Fruit fly (Drosophila melanogaster): ENCODE data around the gene mus81.

Gene mus81

DNA sequence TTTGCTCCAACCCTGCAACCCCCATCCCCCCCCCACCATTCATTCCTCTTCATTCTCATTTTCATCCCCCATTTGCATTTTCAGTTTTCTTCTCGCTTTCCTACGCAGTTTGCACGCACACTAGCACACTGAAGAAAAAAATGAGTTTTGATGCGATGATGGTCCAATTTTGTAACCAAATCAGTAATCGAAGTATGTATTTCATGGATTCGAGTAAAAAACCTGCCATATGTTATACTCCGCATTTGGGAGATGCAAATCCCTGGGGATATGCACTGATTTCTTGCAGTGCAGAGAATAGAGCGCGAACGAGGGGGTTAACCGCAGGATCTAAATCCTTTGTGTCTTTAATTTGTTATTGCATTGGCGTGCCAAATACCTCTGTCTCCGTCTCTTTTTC, 15.0 kb downstream of the mus81 start (continued):
- TF ChIP-seq Ravus (GFP tag; IDR thresholded peaks at IDR 0.05) = no peak; the same call in 1 of the 2 replicates
- peak; percentile 69 for TF ChIP-seq Antp (GFP tag; optimal IDR thresholded peaks at IDR 0.05)
- TF ChIP-seq Awh (GFP tag; IDR thresholded peaks at IDR 0.05) = no peak
- TF ChIP-seq CG17912 (GFP tag; optimal IDR thresholded peaks at IDR 0.05) = no peak

DNA sequence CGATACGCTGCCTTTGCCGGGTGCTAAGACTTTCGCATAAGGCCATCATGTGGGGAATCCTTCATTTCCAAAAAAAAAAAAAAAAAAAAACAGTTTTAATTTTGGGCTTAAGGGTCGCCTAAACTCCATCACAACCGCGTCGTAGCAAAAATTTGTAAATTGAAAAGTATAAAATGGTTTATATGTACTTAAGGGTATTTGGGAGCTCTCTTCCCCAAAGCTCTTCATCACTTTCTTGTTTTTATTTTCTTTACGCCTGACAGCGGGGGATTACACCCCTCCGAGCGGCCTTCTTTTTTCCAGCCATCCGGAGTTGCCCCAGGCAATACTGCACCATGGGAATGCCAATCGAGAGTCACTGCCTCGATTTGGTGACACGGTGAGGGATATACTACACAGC, 23.1 kb downstream of the mus81 start:
- TF ChIP-seq NFAT (GFP tag; IDR thresholded peaks at IDR 0.05) = no peak
- TF ChIP-seq chif (GFP tag; optimal IDR thresholded peaks at IDR 0.05) = no peak
- TF ChIP-seq az2 (GFP tag; optimal IDR thresholded peaks at IDR 0.05) = no peak
- no peak for TF ChIP-seq Vsx1 (GFP tag; optimal IDR thresholded peaks at IDR 0.05)
- no peak for TF ChIP-seq CG30431 (GFP tag; optimal IDR thresholded peaks at IDR 0.05)
- TF ChIP-seq insv (GFP tag; optimal IDR thresholded peaks at IDR 0.05) = no peak
- no peak for TF ChIP-seq CG8478 (optimal IDR thresholded peaks at IDR 0.05)
- peak; percentile 32 for TF ChIP-seq CG18599 (GFP tag; optimal IDR thresholded peaks at IDR 0.05)
- TF ChIP-seq CG33557 (GFP tag; optimal IDR thresholded peaks at IDR 0.05) = no peak
- TF ChIP-seq CG3163 (GFP tag; optimal IDR thresholded peaks at IDR 0.05) = no peak
- TF ChIP-seq tll (GFP tag; optimal IDR thresholded peaks at IDR 0.05) = no peak
- TF ChIP-seq kah (GFP tag; optimal IDR thresholded peaks at IDR 0.05) = no peak
- no peak for TF ChIP-seq bbx (GFP tag; IDR thresholded peaks at IDR 0.05; ENCODE audit: partially characterized antibody)
- no peak for TF ChIP-seq pho (GFP tag; optimal IDR thresholded peaks at IDR 0.05)
- no peak for TF ChIP-seq CG2199 (GFP tag; IDR thresholded peaks at IDR 0.05)
- no peak for TF ChIP-seq CG8944 (GFP tag; optimal IDR thresholded peaks at IDR 0.05)
- no peak for TF ChIP-seq gem (tag; optimal IDR thresholded peaks at IDR 0.05)
- no peak for TF ChIP-seq CoRest (tag; optimal IDR thresholded peaks at IDR 0.05)
- TF ChIP-seq CG14710 (tag; optimal IDR thresholded peaks at IDR 0.05) = no peak
- no peak for TF ChIP-seq Mes4 (GFP tag; optimal IDR thresholded peaks at IDR 0.05)
- peak; percentile 70 for TF ChIP-seq Med (GFP tag)
- no peak for TF ChIP-seq prd (optimal IDR thresholded peaks at IDR 0.05)
- no peak for TF ChIP-seq prd (GFP tag; IDR thresholded peaks at IDR 0.05)
- no peak for TF ChIP-seq Dp (GFP tag; optimal IDR thresholded peaks at IDR 0.05)
- TF ChIP-seq CG8388 (GFP tag; optimal IDR thresholded peaks at IDR 0.05) = no peak
- TF ChIP-seq Awh (GFP tag; IDR thresholded peaks at IDR 0.05) = no peak
- TF ChIP-seq CG11093 (GFP tag; IDR thresholded peaks at IDR 0.05) = no peak
- TF ChIP-seq inv (GFP tag; IDR thresholded peaks at IDR 0.05; ENCODE audit: partially characterized antibody) = no peak
- TF ChIP-seq pita (GFP tag; optimal IDR thresholded peaks at IDR 0.05) = no peak
- TF ChIP-seq pnt (GFP tag; optimal IDR thresholded peaks at IDR 0.05) = no peak
- TF ChIP-seq sqz (GFP tag; optimal IDR thresholded peaks at IDR 0.05) = no peak
- TF ChIP-seq dysf (GFP tag; IDR thresholded peaks at IDR 0.05) = peak; percentile 32; the same call in 1 of the 3 replicates
- no peak for TF ChIP-seq CG8359 (GFP tag; optimal IDR thresholded peaks at IDR 0.05; ENCODE audit: borderline replicate concordance)
- TF ChIP-seq CG2120 (GFP tag; optimal IDR thresholded peaks at IDR 0.05) = peak; percentile 19
- no peak for TF ChIP-seq HmgD (GFP tag; optimal IDR thresholded peaks at IDR 0.05)
- no peak for TF ChIP-seq CG8765 (GFP tag; IDR thresholded peaks at IDR 0.05)
- no peak for TF ChIP-seq Tbp (GFP tag; optimal IDR thresholded peaks at IDR 0.05)
- TF ChIP-seq sens (GFP tag) = peak; percentile 72
- TF ChIP-seq Gug (GFP tag; IDR thresholded peaks at IDR 0.05) = no peak
- no peak for TF ChIP-seq E2f2 (GFP tag; IDR thresholded peaks at IDR 0.05)
- no peak for TF ChIP-seq ash1 (GFP tag; optimal IDR thresholded peaks at IDR 0.05)
- TF ChIP-seq Ada2b (GFP tag; IDR thresholded peaks at IDR 0.05) = peak; percentile 25; the same call in 1 of the 2 replicates
- TF ChIP-seq Mad (GFP tag; optimal IDR thresholded peaks at IDR 0.05) = no peak
- no peak for TF ChIP-seq Drgx (GFP tag; IDR thresholded peaks at IDR 0.05)
- TF ChIP-seq CG9932 (GFP tag; IDR thresholded peaks at IDR 0.05) = no peak
- TF ChIP-seq ssp (GFP tag; IDR thresholded peaks at IDR 0.05) = no peak
- no peak for TF ChIP-seq CG11560 (tag; IDR thresholded peaks at IDR 0.05)
- TF ChIP-seq jing (GFP tag; optimal IDR thresholded peaks at IDR 0.05) = no peak
